Worm (Caenorhabditis elegans): ENCODE data around the gene ina-1.

The ina-1 gene

DNA sequence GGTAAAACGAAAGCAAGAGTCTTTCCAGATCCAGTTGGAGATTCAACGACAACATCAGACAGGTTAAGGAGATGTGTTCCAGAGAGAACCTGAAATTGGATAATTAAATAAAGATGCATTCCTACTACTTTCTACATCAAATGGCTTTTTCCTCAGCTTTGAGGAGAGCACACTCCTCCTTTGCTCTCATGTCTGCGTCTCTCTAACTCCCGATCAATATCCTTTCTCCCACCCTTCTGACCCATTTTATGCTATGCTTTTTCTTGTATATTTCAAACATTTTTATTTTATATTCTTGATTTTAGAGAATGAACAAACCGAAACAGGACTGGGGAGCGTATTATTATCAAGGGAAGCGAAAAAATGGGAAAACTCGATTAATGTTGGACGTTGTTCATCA lies 28.7 kb downstream of the ina-1 start, which contains the start of gene ZK512.11:
ZK512.11 (plus strand) TSS at position 301 of the 400 bp plus-strand sequence.
- no peak for TF ChIP-seq flt-1 (GFP tag; IDR thresholded peaks at IDR 0.05)
- peak; percentile 23; the same call in 1 of the 2 replicates for TF ChIP-seq T22C8.4 (GFP tag; IDR thresholded peaks at IDR 0.05)

DNA sequence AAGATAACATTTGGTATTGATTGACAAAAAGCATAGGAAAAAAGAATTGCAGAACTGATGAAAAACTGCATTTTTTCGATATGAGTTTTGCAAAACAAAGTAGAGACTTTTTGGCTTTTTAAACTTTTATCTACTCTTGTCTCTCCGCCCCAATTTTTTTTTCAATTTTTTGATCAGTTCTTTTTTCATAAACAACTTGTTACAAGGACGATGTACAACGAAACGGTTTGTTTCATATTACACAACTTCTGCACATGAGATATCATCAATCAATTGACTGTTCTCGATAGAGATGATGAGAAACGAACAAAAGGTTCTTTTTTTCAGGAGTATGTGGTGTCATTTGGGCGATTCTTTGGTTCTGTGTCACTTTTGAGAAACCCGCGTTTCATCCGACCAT lies 34.0 kb downstream of the ina-1 start, which contains the start of gene ZK512.7:
ZK512.7 (minus strand) TSS at position 101 of the 400 bp plus-strand sequence.
- TF ChIP-seq med-1 (GFP tag; optimal IDR thresholded peaks at IDR 0.05; ENCODE audit: insufficient read depth) = no peak
- no peak for TF ChIP-seq klf-2 (GFP tag; conservative IDR thresholded peaks at IDR 0.05)
- no peak for TF ChIP-seq flt-1 (GFP tag; IDR thresholded peaks at IDR 0.05)
- TF ChIP-seq ztf-29 (GFP tag; IDR thresholded peaks at IDR 0.05) = no peak
- TF ChIP-seq ref-1 (GFP tag; conservative IDR thresholded peaks at IDR 0.05) = no peak

DNA sequence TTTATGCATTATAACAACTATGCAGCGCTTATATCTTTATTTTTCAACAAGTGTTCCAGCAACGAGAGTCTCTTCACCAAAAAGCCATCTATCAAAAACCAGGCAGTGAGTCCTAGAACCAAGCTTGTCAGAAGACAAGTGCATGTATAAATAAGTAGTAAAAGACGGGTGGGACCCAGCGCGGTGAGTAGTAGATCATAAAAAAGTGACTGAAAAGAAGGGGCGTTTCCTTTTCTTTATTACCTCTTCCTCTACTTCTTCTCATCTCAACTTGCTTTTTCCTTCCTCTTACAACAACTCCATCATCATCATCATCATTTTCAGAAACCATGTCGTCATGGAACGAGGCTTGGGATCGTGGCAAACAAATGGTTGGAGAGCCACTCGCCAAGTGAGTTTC lies 36.0 kb downstream of the ina-1 start, which contains the start of gene eat-4:
eat-4 (plus strand) TSS at position 301 of the 400 bp plus-strand sequence.
- TF ChIP-seq T22C8.4 (GFP tag; IDR thresholded peaks at IDR 0.05) (no peak), med-1 (GFP tag; optimal IDR thresholded peaks at IDR 0.05; ENCODE audit: insufficient read depth) (no peak)

- no peak for TF ChIP-seq med-1 (GFP tag; optimal IDR thresholded peaks at IDR 0.05; ENCODE audit: insufficient read depth)
- TF ChIP-seq T22C8.4 (GFP tag; IDR thresholded peaks at IDR 0.05) = no peak
- TF ChIP-seq ztf-23 (GFP tag; IDR thresholded peaks at IDR 0.05) = no peak
- no peak for TF ChIP-seq flt-1 (GFP tag; IDR thresholded peaks at IDR 0.05)
- no peak for TF ChIP-seq tab-1 (GFP tag; IDR thresholded peaks at IDR 0.05)
- TF ChIP-seq ztf-29 (GFP tag; IDR thresholded peaks at IDR 0.05) = no peak
- TF ChIP-seq cog-1 (tag; optimal IDR thresholded peaks at IDR 0.05) = no peak
- no peak for TF ChIP-seq ref-1 (GFP tag; conservative IDR thresholded peaks at IDR 0.05)
- TF ChIP-seq klf-2 (GFP tag; conservative IDR thresholded peaks at IDR 0.05) = no peak
Measured at ce11 chrIII:9130588-9130987, 42.0 kb downstream of the ina-1 start, which contains the start of gene ZK512.10. Gene ZK512.10, plus strand, starts transcription at chrIII:9130888.

ce11 chrIII:9125789-9126304 lies 46.8 kb downstream of the ina-1 start, which contains the start of gene sec-16A.1:
Gene sec-16A.1, plus strand, starts transcription at chrIII:9125839.
- no peak for TF ChIP-seq klf-2 (GFP tag; conservative IDR thresholded peaks at IDR 0.05)
- TF ChIP-seq T22C8.4 (GFP tag; IDR thresholded peaks at IDR 0.05) = no peak
- no peak for TF ChIP-seq flt-1 (GFP tag; IDR thresholded peaks at IDR 0.05)
- no peak for TF ChIP-seq ztf-29 (GFP tag; IDR thresholded peaks at IDR 0.05)
- no peak for TF ChIP-seq cog-1 (tag; optimal IDR thresholded peaks at IDR 0.05)
- TF ChIP-seq med-1 (GFP tag; optimal IDR thresholded peaks at IDR 0.05; ENCODE audit: insufficient read depth) = no peak
- TF ChIP-seq ref-1 (GFP tag; conservative IDR thresholded peaks at IDR 0.05) = no peak
- no peak for TF ChIP-seq ztf-23 (GFP tag; IDR thresholded peaks at IDR 0.05)
- TF ChIP-seq tab-1 (GFP tag; IDR thresholded peaks at IDR 0.05) = no peak

DNA sequence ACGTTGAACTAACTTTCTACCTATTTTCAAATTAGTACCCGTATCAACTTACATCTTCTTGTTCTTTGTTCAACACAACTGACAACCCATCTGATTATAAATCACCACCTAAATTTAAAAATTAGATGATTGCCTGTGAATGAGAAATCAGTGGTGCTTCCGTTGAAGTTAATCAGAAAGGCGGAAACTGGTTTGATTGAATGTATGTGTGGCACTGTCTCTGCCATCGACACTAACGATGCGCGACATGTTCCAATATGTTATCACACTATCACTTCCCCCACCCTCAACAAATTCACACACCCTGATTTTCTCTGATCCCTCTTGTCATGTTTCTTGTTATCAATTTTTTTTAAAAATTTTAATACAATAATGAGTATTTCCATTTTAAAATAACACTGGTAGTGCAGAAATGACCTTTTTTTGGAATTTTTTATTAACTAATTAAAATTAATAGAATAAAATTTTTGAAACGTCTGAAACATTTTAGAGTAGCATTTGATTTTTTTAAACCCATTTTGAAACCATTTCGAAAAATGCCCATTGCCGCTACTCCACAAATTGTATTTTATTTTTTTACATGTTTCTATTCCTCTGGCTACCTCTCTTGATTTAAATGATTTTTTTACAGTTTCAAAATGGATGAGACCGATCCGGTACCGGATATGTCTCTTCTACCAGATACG lies 53.5 kb downstream of the ina-1 start, which contains the start of gene ced-11:
ced-11 (plus strand) TSS at position 636 of the 686 bp plus-strand sequence.
- TF ChIP-seq ztf-23 (GFP tag; IDR thresholded peaks at IDR 0.05) (no peak), flt-1 (GFP tag; IDR thresholded peaks at IDR 0.05) (no peak), cog-1 (tag; optimal IDR thresholded peaks at IDR 0.05) (no peak), ref-1 (GFP tag; conservative IDR thresholded peaks at IDR 0.05) (no peak), med-1 (GFP tag; optimal IDR thresholded peaks at IDR 0.05; ENCODE audit: insufficient read depth) (no peak)

DNA sequence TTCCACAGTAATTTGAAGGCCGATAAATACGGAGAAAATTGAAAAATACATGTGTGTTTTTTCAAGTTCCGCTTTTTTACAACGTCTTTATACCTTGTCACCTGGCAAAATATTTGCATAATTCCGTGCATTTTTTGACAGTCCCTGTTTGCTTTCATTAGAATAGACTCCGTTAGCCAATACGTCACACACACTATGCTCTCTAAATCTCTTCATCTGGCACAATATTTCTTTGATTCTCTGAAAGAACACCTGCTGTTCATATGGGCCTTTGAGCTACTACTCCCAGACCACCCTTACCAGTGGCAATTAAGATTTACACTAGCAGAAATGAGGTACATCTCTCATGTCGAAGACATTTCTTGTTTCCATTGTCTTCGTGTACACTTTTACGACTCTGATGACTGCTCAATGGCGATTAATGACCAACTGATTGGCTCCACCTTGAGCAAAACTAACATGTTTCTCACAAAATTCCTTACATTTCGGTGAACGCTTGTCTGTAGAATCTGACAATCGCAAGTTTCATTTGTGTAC lies 54.2 kb downstream of the ina-1 start, which contains the start of gene grl-11:
grl-11 (minus strand) TSS at position 51 of the 537 bp plus-strand sequence.
- no peak for TF ChIP-seq T22C8.4 (GFP tag; IDR thresholded peaks at IDR 0.05)
- no peak for TF ChIP-seq klf-2 (GFP tag; conservative IDR thresholded peaks at IDR 0.05)
- TF ChIP-seq tab-1 (GFP tag; IDR thresholded peaks at IDR 0.05) = no peak
- no peak for TF ChIP-seq cog-1 (tag; optimal IDR thresholded peaks at IDR 0.05)
- TF ChIP-seq ref-1 (GFP tag; conservative IDR thresholded peaks at IDR 0.05) = no peak
- no peak for TF ChIP-seq med-1 (GFP tag; optimal IDR thresholded peaks at IDR 0.05; ENCODE audit: insufficient read depth)
- TF ChIP-seq flt-1 (GFP tag; IDR thresholded peaks at IDR 0.05) = no peak
- no peak for TF ChIP-seq ztf-29 (GFP tag; IDR thresholded peaks at IDR 0.05)
- no peak for TF ChIP-seq ztf-23 (GFP tag; IDR thresholded peaks at IDR 0.05)
